Worm (Caenorhabditis elegans) whole organism, L4/young adult: Measurements from ENCODE around the gene tag-180.

Source experiments
- W03F9.2 ChIP-seq: fragments of 150-350 bp; optimal IDR thresholded peaks from 2 replicates; lab custom pipeline; 2014; ENCODE audit warnings: missing biosample characterization, missing genetic modification characterization
- him-1 ChIP-seq: sonication (generic microtip); optimal IDR thresholded peaks from 2 replicates; lab custom pipeline; 2016; ENCODE audit warnings: missing genotype, missing genetic modification reagents, missing genetic modification characterization, missing compliant biosample characterization

- TF ChIP-seq W03F9.2 (tag; lab: Kevin White, UChicago) (no peak), him-1 (tag; lab: Kevin White, UChicago) (no peak)
Observed at ce11 chrII:11286445-11286844, 42.8 kb downstream of the tag-180 start.
